Fruit fly (Drosophila melanogaster) whole organism, embryonic: Measurements from ENCODE around the gene Ir25a.

ENCODE experiments used
- Atf3 ChIP-seq: fragments of 200-800 bp; sonication (Bioruptor generic); optimal IDR thresholded peaks from 3 replicates; lab custom pipeline; 2016; ENCODE audit warnings: missing biosample characterization, missing genetic modification characterization
- CG1024 ChIP-seq: fragments of 200-800 bp; sonication (Bioruptor generic); IDR thresholded peaks from 2 replicates; pipeline ENCODE4 v1.3.6; 2022; ENCODE audit warnings: missing biosample characterization, missing genetic modification characterization
- CG11398 ChIP-seq: fragments of 200-800 bp; sonication (Bioruptor generic); optimal IDR thresholded peaks from 2 replicates; lab custom pipeline; 2016; ENCODE audit warnings: missing biosample characterization, missing genetic modification characterization
- CG12155 ChIP-seq: fragments of 200-800 bp; sonication (Bioruptor generic); optimal IDR thresholded peaks from 3 replicates; lab custom pipeline; 2016; ENCODE audit warnings: missing biosample characterization, missing genetic modification characterization
- CG1233 ChIP-seq: fragments of 200-800 bp; sonication (Bioruptor generic); optimal IDR thresholded peaks from 4 replicates; lab custom pipeline; 2018; ENCODE audit warnings: missing biosample characterization, mild to moderate bottlenecking, missing genetic modification characterization
- CG13775 ChIP-seq: fragments of 200-800 bp; sonication (Bioruptor generic); optimal IDR thresholded peaks from 3 replicates; lab custom pipeline; 2017; ENCODE audit warnings: missing biosample characterization, mild to moderate bottlenecking, missing genetic modification characterization
- CG14710 ChIP-seq: fragments of 200-800 bp; sonication (Bioruptor generic); optimal IDR thresholded peaks from 3 replicates; lab custom pipeline; 2019; ENCODE audit warnings: missing biosample characterization, mild to moderate bottlenecking, missing genetic modification characterization, moderate library complexity
- CG15073 ChIP-seq: fragments of 200-800 bp; sonication (Bioruptor generic); optimal IDR thresholded peaks from 2 replicates; lab custom pipeline; 2016; ENCODE audit warnings: missing biosample characterization, missing genetic modification characterization
- CG15601 ChIP-seq: fragments of 200-800 bp; sonication (Bioruptor generic); optimal IDR thresholded peaks from 3 replicates; lab custom pipeline; 2019; ENCODE audit warnings: missing biosample characterization, mild to moderate bottlenecking, missing genetic modification characterization, moderate library complexity
- CG17328 ChIP-seq: fragments of 200-800 bp; sonication (Bioruptor generic); IDR thresholded peaks from 2 replicates; pipeline ENCODE4 v1.3.6; 2022; ENCODE audit warnings: missing biosample characterization, missing genetic modification characterization
- CG17361 ChIP-seq: fragments of 200-800 bp; sonication (Bioruptor generic); IDR thresholded peaks from 3 replicates; pipeline ENCODE4 v1.3.6; 2022; ENCODE audit warnings: missing biosample characterization, missing genetic modification characterization
- CG17568 ChIP-seq: fragments of 200-800 bp; sonication (Bioruptor generic); optimal IDR thresholded peaks from 2 replicates; lab custom pipeline; 2018; ENCODE audit warnings: missing biosample characterization, mild to moderate bottlenecking, missing genetic modification characterization, moderate library complexity
- CG1832 ChIP-seq: fragments of 200-800 bp; sonication (Bioruptor generic); optimal IDR thresholded peaks from 2 replicates; lab custom pipeline; 2017; ENCODE audit warnings: missing biosample characterization, mild to moderate bottlenecking, missing genetic modification characterization, inconsistent platforms
- CG30403 ChIP-seq: fragments of 200-800 bp; sonication (Bioruptor generic); optimal IDR thresholded peaks from 3 replicates; lab custom pipeline; 2016; ENCODE audit warnings: missing biosample characterization, missing genetic modification characterization
- CG4617 ChIP-seq: fragments of 200-800 bp; sonication (Bioruptor generic); optimal IDR thresholded peaks from 3 replicates; lab custom pipeline; 2016; ENCODE audit warnings: missing biosample characterization, missing genetic modification characterization, borderline replicate concordance
- CG6254 ChIP-seq: fragments of 200-800 bp; sonication (Bioruptor generic); optimal IDR thresholded peaks from 3 replicates; lab custom pipeline; 2017; ENCODE audit warnings: mild to moderate bottlenecking, missing biosample characterization, missing genetic modification reagents, missing genetic modification characterization
- CG7357 ChIP-seq: fragments of 200-800 bp; sonication (Bioruptor generic); IDR thresholded peaks from 3 replicates; pipeline ENCODE4 v1.3.6; 2022; ENCODE audit warnings: missing biosample characterization, missing genetic modification characterization
- CG8944 ChIP-seq: fragments of 200-800 bp; sonication (Bioruptor generic); optimal IDR thresholded peaks from 3 replicates; lab custom pipeline; 2016; ENCODE audit warnings: missing biosample characterization, missing genetic modification characterization
- CrebB ChIP-seq: fragments of 200-800 bp; sonication (Bioruptor generic); optimal IDR thresholded peaks from 3 replicates; lab custom pipeline; 2018; ENCODE audit warnings: missing biosample characterization, mild to moderate bottlenecking, missing genetic modification characterization
- Dbx ChIP-seq: fragments of 200-800 bp; sonication (Bioruptor generic); IDR thresholded peaks from 3 replicates; pipeline ENCODE4 v1.3.6; 2022; ENCODE audit warnings: missing biosample characterization, missing genetic modification characterization
- Deaf1 ChIP-seq: fragments of 200-800 bp; optimal IDR thresholded peaks from 3 replicates; lab custom pipeline; 2019; ENCODE audit warnings: missing biosample characterization, mild to moderate bottlenecking, missing genetic modification characterization, moderate library complexity
- Drgx ChIP-seq: fragments of 200-800 bp; sonication (Bioruptor generic); IDR thresholded peaks from 2 replicates; pipeline ENCODE4 v1.3.6; 2022; ENCODE audit warnings: missing biosample characterization, missing genetic modification characterization
- Eip74EF ChIP-seq, 2 experiments: fragments of 200-800 bp in 1 of 2; fragments of >200 bp in 1 of 2; sonication (Bioruptor generic) in 1 of 2; optimal IDR thresholded peaks; 2 replicates each; lab custom pipeline; 2017 to 2019; ENCODE audit warnings: missing biosample characterization in 2 of 2, missing genetic modification characterization in 2 of 2, mild to moderate bottlenecking in 1 of 2, moderate library complexity in 1 of 2
- GATAe ChIP-seq: fragments of 200-800 bp; sonication (Bioruptor generic); conservative IDR thresholded peaks from 2 replicates; pipeline ENCODE4 v1.3.6; 2022; ENCODE audit warnings: missing biosample characterization, missing genetic modification characterization
- Gug ChIP-seq: fragments of 200-800 bp; sonication (Bioruptor generic); IDR thresholded peaks from 4 replicates; pipeline ENCODE4 v1.3.6; 2022; ENCODE audit warnings: missing biosample characterization, missing genetic modification characterization
- H2.0 ChIP-seq: fragments of 200-800 bp; sonication (Bioruptor generic); IDR thresholded peaks from 2 replicates; pipeline ENCODE4 v1.3.6; 2022; ENCODE audit warnings: missing biosample characterization, missing genetic modification characterization
- HLH54F ChIP-seq: fragments of 200-800 bp; sonication (Bioruptor generic); optimal IDR thresholded peaks from 3 replicates; lab custom pipeline; 2016; ENCODE audit warnings: missing biosample characterization, missing genetic modification characterization
- Hr39 ChIP-seq: fragments of >200 bp; optimal IDR thresholded peaks from 2 replicates; lab custom pipeline; 2017
- Jarid2 ChIP-seq: fragments of 200-800 bp; sonication (Bioruptor generic); optimal IDR thresholded peaks from 3 replicates; lab custom pipeline; 2017; ENCODE audit warnings: mild to moderate bottlenecking, missing biosample characterization, missing genetic modification reagents, missing genetic modification characterization
- Rfx ChIP-seq: fragments of 200-800 bp; sonication (Bioruptor generic); IDR thresholded peaks from 2 replicates; pipeline ENCODE4 v1.3.6; 2022; ENCODE audit warnings: missing biosample characterization, missing genetic modification characterization
- Spps ChIP-seq: fragments of 200-800 bp; sonication (Bioruptor generic); optimal IDR thresholded peaks from 2 replicates; lab custom pipeline; 2018; ENCODE audit warnings: missing biosample characterization, mild to moderate bottlenecking, missing genetic modification characterization
- Xrp1 ChIP-seq: fragments of 200-800 bp; sonication (Bioruptor generic); IDR thresholded peaks from 2 replicates; pipeline ENCODE4 v1.3.6; 2022; ENCODE audit warnings: missing biosample characterization, missing genetic modification characterization
- aop ChIP-seq: fragments of 200-800 bp; sonication (Bioruptor generic); IDR thresholded peaks from 2 replicates; pipeline ENCODE4 v1.3.6; 2022; ENCODE audit warnings: missing biosample characterization, missing genetic modification characterization
- br ChIP-seq: fragments of >200 bp; optimal IDR thresholded peaks from 2 replicates; lab custom pipeline; 2017
- crc ChIP-seq: fragments of 200-800 bp; sonication (Bioruptor generic); optimal IDR thresholded peaks from 2 replicates; lab custom pipeline; 2016; ENCODE audit warnings: missing biosample characterization, missing genetic modification characterization
- cwo ChIP-seq: fragments of 200-800 bp; sonication (Bioruptor generic); optimal IDR thresholded peaks from 3 replicates; lab custom pipeline; 2017; ENCODE audit warnings: missing biosample characterization, missing genetic modification characterization, mild to moderate bottlenecking, moderate library complexity, missing genetic modification reagents
- dmrt11E ChIP-seq: fragments of 200-800 bp; sonication (Bioruptor generic); optimal IDR thresholded peaks from 3 replicates; lab custom pipeline; 2018; ENCODE audit warnings: missing biosample characterization, mild to moderate bottlenecking, missing genetic modification characterization, moderate library complexity
- dmrt99B ChIP-seq: fragments of 200-800 bp; sonication (Bioruptor generic); optimal IDR thresholded peaks from 2 replicates; lab custom pipeline; 2018; ENCODE audit warnings: missing biosample characterization, mild to moderate bottlenecking, missing genetic modification characterization, moderate library complexity
- dpn ChIP-seq, 2 experiments: fragments of 200-800 bp; sonication (Bioruptor generic); optimal IDR thresholded peaks; 3 replicates each; lab custom pipeline; 2016; ENCODE audit warnings: missing biosample characterization in 2 of 2, missing genetic modification characterization in 2 of 2
- fd96Cb ChIP-seq: fragments of 200-800 bp; sonication (Bioruptor generic); optimal IDR thresholded peaks from 2 replicates; lab custom pipeline; 2018; ENCODE audit warnings: missing biosample characterization, mild to moderate bottlenecking, missing genetic modification characterization, moderate library complexity
- inv ChIP-seq: fragments of 200-800 bp; sonication (Bioruptor generic); IDR thresholded peaks from 2 replicates; pipeline ENCODE4 v1.3.6; 2022; ENCODE audit warnings: missing biosample characterization, missing genetic modification characterization; ENCODE audit not compliant: partially characterized antibody
- luna ChIP-seq: fragments of 200-800 bp; sonication (Bioruptor generic); optimal IDR thresholded peaks from 2 replicates; lab custom pipeline; 2016; ENCODE audit warnings: missing biosample characterization, missing genetic modification characterization
- mld ChIP-seq: fragments of 200-800 bp; sonication (Bioruptor generic); IDR thresholded peaks from 3 replicates; pipeline ENCODE4 v1.3.6; 2022; ENCODE audit warnings: missing biosample characterization, missing genetic modification characterization; ENCODE audit not compliant: partially characterized antibody
- p53 ChIP-seq: fragments of 200-800 bp; sonication (Bioruptor generic); optimal IDR thresholded peaks from 2 replicates; lab custom pipeline; 2016; ENCODE audit warnings: missing biosample characterization, missing genetic modification characterization
- pum ChIP-seq: fragments of 200-800 bp; sonication (Bioruptor generic); optimal IDR thresholded peaks from 2 replicates; lab custom pipeline; 2016; ENCODE audit warnings: missing biosample characterization, missing genetic modification characterization
- pzg ChIP-seq: fragments of 200-800 bp; sonication (Bioruptor generic); optimal IDR thresholded peaks from 3 replicates; lab custom pipeline; 2018; ENCODE audit warnings: missing biosample characterization, mild to moderate bottlenecking, missing genetic modification characterization, moderate library complexity
- rib ChIP-seq: fragments of 200-800 bp; sonication (Bioruptor generic); IDR thresholded peaks from 2 replicates; pipeline ENCODE4 v1.3.6; 2022; ENCODE audit warnings: missing biosample characterization, missing genetic modification characterization
- salm ChIP-seq: fragments of 200-800 bp; sonication (Bioruptor generic); optimal IDR thresholded peaks from 2 replicates; lab custom pipeline; 2018; ENCODE audit warnings: missing biosample characterization, mild to moderate bottlenecking, missing genetic modification characterization
- sob ChIP-seq: fragments of 200-800 bp; sonication (Bioruptor generic); IDR thresholded peaks from 2 replicates; pipeline ENCODE4 v1.3.6; 2022; ENCODE audit warnings: missing biosample characterization, missing genetic modification characterization
- unc-4 ChIP-seq: fragments of 200-800 bp; sonication (Bioruptor generic); IDR thresholded peaks from 2 replicates; pipeline ENCODE4 v1.3.6; 2022; ENCODE audit warnings: missing biosample characterization, missing genetic modification characterization; ENCODE audit not compliant: partially characterized antibody

Gene Ir25a

DNA sequence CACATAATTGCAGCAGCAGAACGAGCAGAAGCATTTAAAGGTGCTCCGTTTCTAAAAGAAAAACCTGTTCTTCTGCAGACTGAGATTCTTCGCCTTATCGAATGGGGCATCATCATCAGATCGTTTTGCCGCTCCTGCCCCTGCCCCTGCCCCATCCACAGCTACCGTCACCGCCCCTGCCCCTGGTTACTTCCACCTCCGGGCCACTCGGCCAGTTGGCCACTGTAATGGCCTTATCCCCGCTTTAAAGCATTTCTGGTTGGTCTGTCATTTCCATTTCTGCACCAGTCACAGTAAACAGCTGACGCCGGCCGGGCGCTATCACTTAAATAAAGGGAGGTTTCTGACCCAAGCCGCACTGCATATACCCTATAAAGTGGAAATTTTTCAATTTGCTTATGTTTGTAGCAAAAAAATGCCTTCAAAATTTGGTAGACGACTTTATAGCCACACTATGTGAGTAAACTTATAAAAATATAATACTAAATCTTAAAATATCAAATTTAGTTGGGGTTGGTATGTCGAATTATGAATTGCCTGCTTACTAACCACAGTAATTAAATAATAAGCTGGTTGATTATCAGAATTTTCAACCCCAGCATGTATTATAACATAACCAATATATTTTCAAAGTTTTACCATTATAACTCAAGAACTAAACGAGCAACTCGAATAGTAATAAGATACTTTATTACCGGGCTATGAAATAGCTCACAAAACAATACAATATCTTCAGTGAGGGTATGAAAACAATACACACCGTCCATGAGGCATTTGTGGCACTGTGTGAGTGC, 24.2 kb downstream of the Ir25a start (continued):
- TF ChIP-seq CG17568 (GFP tag; lab: Kevin White, UChicago) (no peak), Hr39 (lab: Kevin White, UChicago) (no peak), inv (no peak), CG15073 (GFP tag; lab: Kevin White, UChicago) (no peak), dmrt11E (peak; percentile 71), sob (GFP tag; lab: Robert Waterston, UW) (peak; percentile 32), pum (GFP tag; lab: Kevin White, UChicago) (no peak), Jarid2 (GFP tag; lab: Kevin White, UChicago) (peak; percentile 25), CG12155 (GFP tag; lab: Kevin White, UChicago) (peak; percentile 40), CG8944 (GFP tag; lab: Kevin White, UChicago) (no peak), CG13775 (GFP tag; lab: Kevin White, UChicago) (peak; percentile 81), Spps (tag; lab: Kevin White, UChicago) (no peak), cwo (GFP tag; lab: Kevin White, UChicago) (no peak), CG17361 (GFP tag; lab: Robert Waterston, UW) (peak; percentile 89), br (lab: Kevin White, UChicago) (no peak), unc-4 (GFP tag; lab: Robert Waterston, UW) (no peak), HLH54F (peak; percentile 56), CG17328 (GFP tag; lab: Robert Waterston, UW) (peak; percentile 24; the same call in 1 of the 2 replicates), dmrt99B (peak; percentile 72), Rfx (GFP tag; lab: Robert Waterston, UW) (peak; percentile 58), CG11398 (GFP tag; lab: Kevin White, UChicago) (no peak), Deaf1 (tag; lab: Kevin White, UChicago) (no peak), crc (GFP tag; lab: Kevin White, UChicago) (no peak), CG1024 (GFP tag; lab: Robert Waterston, UW) (no peak), pzg (GFP tag; lab: Kevin White, UChicago) (no peak), CrebB (tag; lab: Kevin White, UChicago) (no peak), Atf3 (GFP tag; lab: Kevin White, UChicago) (peak; percentile 13), CG15601 (tag; lab: Kevin White, UChicago) (peak; percentile 54), fd96Cb (tag; lab: Kevin White, UChicago) (peak; percentile 59), luna (GFP tag; lab: Kevin White, UChicago) (no peak), Gug (no peak), p53 (no peak), Eip74EF (GFP tag; optimal IDR thresholded peaks at IDR 0.05; lab: Kevin White, UChicago) (peak in 1 of 2 experiments; percentile 59), Drgx (GFP tag; lab: Robert Waterston, UW) (no peak), Dbx (GFP tag; lab: Robert Waterston, UW) (peak; percentile 40; the same call in 1 of the 3 replicates), CG4617 (GFP tag; lab: Kevin White, UChicago) (no peak), aop (GFP tag; lab: Robert Waterston, UW) (no peak), dpn (GFP tag; optimal IDR thresholded peaks at IDR 0.05; lab: Kevin White, UChicago) (peak; percentile 42 to 54), CG1233 (GFP tag; lab: Kevin White, UChicago) (peak; percentile 67), mld (no peak), CG14710 (tag; lab: Kevin White, UChicago) (peak; percentile 63), salm (tag; lab: Kevin White, UChicago) (no peak), Xrp1 (peak; percentile 30; the same call in 1 of the 2 replicates), H2.0 (no peak; the same call in 1 of the 2 replicates), CG1832 (GFP tag; lab: Kevin White, UChicago) (no peak), CG7357 (GFP tag; lab: Robert Waterston, UW) (peak; percentile 42; the same call in 1 of the 3 replicates), rib (no peak), CG6254 (GFP tag; lab: Kevin White, UChicago) (no peak), CG30403 (peak; percentile 89), GATAe (no peak)
